Worm (Caenorhabditis elegans) whole organism, late embryonic: ENCODE measurements around the gene ddo-2.

Experiments
- C38D4.7 ChIP-seq: fragments of 200-800 bp; sonication (Bioruptor generic); optimal IDR thresholded peaks from 2 replicates; lab custom pipeline; 2018; ENCODE audit warnings: mild to moderate bottlenecking, missing genetic modification characterization, moderate library complexity, missing compliant biosample characterization
- ama-1 ChIP-seq: fragments of 150-350 bp; optimal IDR thresholded peaks from 2 replicates; lab custom pipeline; 2014
- ceh-14 ChIP-seq: sonication (generic microtip); optimal IDR thresholded peaks from 2 replicates; lab custom pipeline; 2016; ENCODE audit warnings: missing genotype, missing genetic modification characterization, missing compliant biosample characterization
- ceh-18 ChIP-seq: sonication (generic microtip); optimal IDR thresholded peaks from 2 replicates; lab custom pipeline; 2016; ENCODE audit warnings: missing genetic modification characterization, missing compliant biosample characterization
- ceh-19 ChIP-seq: fragments of 200-800 bp; sonication (Bioruptor generic); optimal IDR thresholded peaks from 2 replicates; lab custom pipeline; 2018; ENCODE audit warnings: mild to moderate bottlenecking, missing genetic modification characterization, missing compliant biosample characterization
- ceh-22 ChIP-seq: sonication (generic microtip); optimal IDR thresholded peaks from 2 replicates; lab custom pipeline; 2017; ENCODE audit warnings: missing biosample characterization, missing genetic modification characterization
- ceh-30 ChIP-seq: fragments of 150-350 bp; optimal IDR thresholded peaks from 2 replicates; lab custom pipeline; 2014; ENCODE audit warnings: missing biosample characterization, missing genetic modification characterization
- ceh-31 ChIP-seq: sonication (generic microtip); optimal IDR thresholded peaks from 2 replicates; lab custom pipeline; 2016; ENCODE audit warnings: missing genetic modification characterization, missing compliant biosample characterization
- che-1 ChIP-seq: sonication (generic microtip); optimal IDR thresholded peaks from 2 replicates; lab custom pipeline; 2016; ENCODE audit warnings: mild to moderate bottlenecking, missing genetic modification characterization, missing compliant biosample characterization
- elt-4 ChIP-seq: sonication (generic microtip); optimal IDR thresholded peaks from 2 replicates; lab custom pipeline; 2016; ENCODE audit warnings: missing genetic modification characterization, missing compliant biosample characterization
- fax-1 ChIP-seq: sonication (generic microtip); optimal IDR thresholded peaks from 2 replicates; lab custom pipeline; 2016; ENCODE audit warnings: missing genotype, missing genetic modification characterization, missing compliant biosample characterization
- fkh-10 ChIP-seq: fragments of 150-350 bp; optimal IDR thresholded peaks from 2 replicates; lab custom pipeline; 2014; ENCODE audit warnings: missing biosample characterization, missing genetic modification reagents, missing genetic modification characterization
- fkh-6 ChIP-seq: sonication (generic microtip); optimal IDR thresholded peaks from 2 replicates; lab custom pipeline; 2016; ENCODE audit warnings: missing genetic modification characterization, missing compliant biosample characterization
- gmeb-2 ChIP-seq: sonication (generic microtip); optimal IDR thresholded peaks from 2 replicates; lab custom pipeline; 2016; ENCODE audit warnings: missing genetic modification characterization, inconsistent platforms, missing compliant biosample characterization
- hlh-13 ChIP-seq: fragments of 200-800 bp; sonication (Bioruptor generic); optimal IDR thresholded peaks from 2 replicates; lab custom pipeline; 2018; ENCODE audit warnings: mild to moderate bottlenecking, missing genetic modification characterization, missing compliant biosample characterization
- hlh-15 ChIP-seq: sonication (generic microtip); optimal IDR thresholded peaks from 2 replicates; lab custom pipeline; 2016; ENCODE audit warnings: missing genetic modification characterization, missing compliant biosample characterization
- hlh-8 ChIP-seq: sonication (generic microtip); optimal IDR thresholded peaks from 2 replicates; lab custom pipeline; 2016; ENCODE audit warnings: missing genotype, missing genetic modification characterization, missing compliant biosample characterization
- lin-11 ChIP-seq: fragments of 200-800 bp; sonication (Bioruptor generic); optimal IDR thresholded peaks from 2 replicates; lab custom pipeline; 2018; ENCODE audit warnings: mild to moderate bottlenecking, missing genetic modification characterization, missing compliant biosample characterization
- madf-2 ChIP-seq: sonication (generic microtip); optimal IDR thresholded peaks from 2 replicates; lab custom pipeline; 2017; ENCODE audit warnings: missing genetic modification characterization, missing compliant biosample characterization
- mec-3 ChIP-seq: sonication (generic microtip); optimal IDR thresholded peaks from 2 replicates; lab custom pipeline; 2016; ENCODE audit warnings: borderline replicate concordance, missing genetic modification characterization, missing compliant biosample characterization
- nfya-1 ChIP-seq: sonication (generic microtip); optimal IDR thresholded peaks from 2 replicates; lab custom pipeline; 2017; ENCODE audit warnings: missing genetic modification characterization, mild to moderate bottlenecking, missing compliant biosample characterization, antibody characterized with exemption, moderate library complexity
- nhr-11 ChIP-seq: fragments of 150-350 bp; optimal IDR thresholded peaks from 2 replicates; lab custom pipeline; 2014; ENCODE audit warnings: missing biosample characterization, missing genetic modification characterization
- nhr-232 ChIP-seq: sonication (generic microtip); optimal IDR thresholded peaks from 2 replicates; lab custom pipeline; 2016; ENCODE audit warnings: missing genetic modification characterization, missing compliant biosample characterization
- pax-1 ChIP-seq: fragments of 150-350 bp; optimal IDR thresholded peaks from 2 replicates; lab custom pipeline; 2014; ENCODE audit warnings: missing biosample characterization, missing genetic modification characterization
- pha-2 ChIP-seq: sonication (generic microtip); optimal IDR thresholded peaks from 2 replicates; lab custom pipeline; 2017; ENCODE audit warnings: mild to moderate bottlenecking, missing genetic modification characterization, missing compliant biosample characterization
- pha-4 ChIP-seq: fragments of 150-350 bp; optimal IDR thresholded peaks from 2 replicates; lab custom pipeline; 2018; ENCODE audit warnings: missing biosample characterization, missing genetic modification reagents, missing genetic modification characterization
- pqm-1 ChIP-seq: sonication (generic microtip); optimal IDR thresholded peaks from 2 replicates; lab custom pipeline; 2016; ENCODE audit warnings: missing genetic modification characterization, missing compliant biosample characterization
- rnt-1 ChIP-seq: sonication (generic microtip); optimal IDR thresholded peaks from 2 replicates; lab custom pipeline; 2016; ENCODE audit warnings: missing genetic modification characterization, missing compliant biosample characterization
- tbx-2 ChIP-seq: sonication (generic microtip); optimal IDR thresholded peaks from 2 replicates; lab custom pipeline; 2016; ENCODE audit warnings: missing genetic modification characterization, missing compliant biosample characterization
- tbx-7 ChIP-seq: sonication (generic microtip); optimal IDR thresholded peaks from 2 replicates; lab custom pipeline; 2016; ENCODE audit warnings: missing genotype, missing genetic modification characterization, missing compliant biosample characterization
- ttx-3 ChIP-seq: sonication (generic microtip); optimal IDR thresholded peaks from 2 replicates; lab custom pipeline; 2016; ENCODE audit warnings: missing genetic modification reagents, missing genetic modification characterization, missing compliant biosample characterization
- unc-55 ChIP-seq: sonication (generic microtip); optimal IDR thresholded peaks from 2 replicates; lab custom pipeline; 2017; ENCODE audit warnings: missing biosample characterization, missing genetic modification reagents, missing genetic modification characterization
- zip-5 ChIP-seq: sonication (generic microtip); optimal IDR thresholded peaks from 2 replicates; lab custom pipeline; 2016; ENCODE audit warnings: missing genetic modification characterization, missing compliant biosample characterization

ddo-2 gene

DNA sequence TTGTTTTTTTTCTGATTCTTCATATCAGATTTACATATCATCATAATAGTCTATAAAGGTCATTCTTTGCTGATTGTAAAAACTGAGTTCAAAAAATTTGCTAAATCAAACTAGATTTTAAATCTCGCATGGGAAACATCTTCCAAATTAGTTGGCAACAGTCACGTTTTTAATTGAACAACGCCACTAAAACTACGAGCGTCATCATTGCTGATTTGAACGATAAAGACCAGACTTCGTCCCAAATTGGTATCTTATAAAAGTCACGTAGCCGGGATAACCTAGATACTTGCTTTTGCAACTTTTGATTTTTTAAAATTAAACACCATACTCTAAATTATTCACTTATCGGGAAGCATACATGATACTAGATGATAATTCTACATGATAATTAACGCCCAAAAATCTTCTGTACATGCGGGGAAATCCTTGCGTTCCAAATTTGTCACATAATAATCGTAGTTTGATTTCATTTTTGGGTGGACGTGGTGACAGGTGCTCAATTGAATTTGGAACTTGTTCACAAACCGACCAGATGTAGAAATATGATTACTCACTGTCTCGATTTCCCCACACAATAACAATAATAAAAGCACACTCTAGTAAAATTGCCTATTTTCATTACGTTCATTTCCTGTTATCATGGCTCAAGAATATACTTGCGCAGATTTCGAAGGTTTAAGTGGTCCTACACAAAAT, 18.3 kb downstream of the ddo-2 start, which contains the start of gene srw-67:
Gene srw-67, plus strand, starts transcription at position 643 of the 699 bp plus-strand sequence.
- no peak for TF ChIP-seq che-1 (tag; lab: Kevin White, UChicago)

ce11 chrV:7416569-7416968, 18.9 kb downstream of the ddo-2 start:
- TF ChIP-seq lin-11 (tag; lab: Kevin White, UChicago), result no peak
- TF ChIP-seq tbx-2 (tag; lab: Kevin White, UChicago), result no peak

DNA sequence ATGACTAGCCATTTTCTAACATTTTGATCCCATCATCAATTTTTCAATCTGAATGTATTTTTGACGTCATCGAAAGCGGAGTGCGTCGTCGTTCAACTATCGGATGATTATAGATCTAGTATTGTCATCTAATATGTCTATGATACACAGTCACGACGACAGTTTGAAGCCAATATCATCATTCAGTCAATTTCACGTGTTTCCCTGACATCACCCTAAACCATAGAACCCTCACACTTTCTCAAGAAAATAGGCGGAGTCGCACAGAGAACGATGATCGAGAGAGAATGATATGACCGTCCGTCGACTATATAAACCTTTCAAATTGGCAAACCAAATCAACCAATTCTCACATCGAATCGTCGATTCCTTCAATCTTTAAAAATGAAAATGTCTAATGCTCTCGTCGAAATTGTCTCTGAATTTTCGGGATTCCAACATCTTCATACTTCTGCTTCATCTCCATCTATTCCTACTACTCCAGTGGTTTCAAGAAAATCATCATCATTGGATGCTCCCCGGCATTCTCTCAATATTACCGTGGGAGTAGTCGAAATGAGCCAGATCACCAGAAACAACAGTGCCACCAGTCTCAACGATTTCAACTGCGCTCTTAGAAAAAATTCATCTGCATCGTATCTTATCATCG, 19.6 kb downstream of the ddo-2 start, which contains the start of gene F18E3.13:
Gene F18E3.13, plus strand, starts transcription at position 385 of the 649 bp plus-strand sequence.
- no peak for TF ChIP-seq C38D4.7 (GFP tag; lab: Kevin White, UChicago)
- no peak for TF ChIP-seq pax-1 (tag; lab: Kevin White, UChicago)
- no peak for TF ChIP-seq hlh-8 (tag; lab: Kevin White, UChicago)
- no peak for TF ChIP-seq ceh-31 (tag; lab: Kevin White, UChicago)
- no peak for TF ChIP-seq hlh-15 (tag; lab: Kevin White, UChicago)
- no peak for TF ChIP-seq ttx-3 (tag; lab: Kevin White, UChicago)
- no peak for TF ChIP-seq unc-55
- no peak for TF ChIP-seq fax-1 (tag; lab: Kevin White, UChicago)
- TF ChIP-seq pqm-1 (tag; lab: Kevin White, UChicago), result no peak
- no peak for TF ChIP-seq lin-11 (tag; lab: Kevin White, UChicago)
- TF ChIP-seq ceh-14 (tag; lab: Kevin White, UChicago), result no peak
- TF ChIP-seq ama-1 (lab: Kevin White, UChicago), result no peak
- no peak for TF ChIP-seq hlh-13 (GFP tag; lab: Kevin White, UChicago)
- TF ChIP-seq madf-2 (tag; lab: Kevin White, UChicago), result no peak
- no peak for TF ChIP-seq gmeb-2 (tag; lab: Kevin White, UChicago)
- TF ChIP-seq ceh-22, result no peak
- TF ChIP-seq mec-3 (tag; lab: Kevin White, UChicago), result no peak
- TF ChIP-seq fkh-10 (GFP tag; lab: Kevin White, UChicago), result no peak
- no peak for TF ChIP-seq fkh-6 (tag; lab: Kevin White, UChicago)

ce11 chrV:7414909-7415308, 20.6 kb downstream of the ddo-2 start, which contains the start of gene F18E3.12:
TSS of gene F18E3.12 (plus strand) at chrV:7414985.
- no peak for TF ChIP-seq nhr-232 (tag; lab: Kevin White, UChicago)
- TF ChIP-seq fax-1 (tag; lab: Kevin White, UChicago), result no peak
- TF ChIP-seq unc-55, result no peak
- no peak for TF ChIP-seq nfya-1 (tag; lab: Kevin White, UChicago)
- no peak for TF ChIP-seq ceh-14 (tag; lab: Kevin White, UChicago)
- TF ChIP-seq pha-4 (tag; lab: Kevin White, UChicago), result no peak
- no peak for TF ChIP-seq nhr-11 (tag; lab: Kevin White, UChicago)
- TF ChIP-seq pqm-1 (tag; lab: Kevin White, UChicago), result no peak
- TF ChIP-seq ceh-18, result no peak
- TF ChIP-seq pha-2 (tag; lab: Kevin White, UChicago), result no peak
- no peak for TF ChIP-seq tbx-7 (tag; lab: Kevin White, UChicago)
- TF ChIP-seq rnt-1, result no peak
- no peak for TF ChIP-seq elt-4 (tag; lab: Kevin White, UChicago)
- TF ChIP-seq, all 69 proteins: peak for 0

DNA sequence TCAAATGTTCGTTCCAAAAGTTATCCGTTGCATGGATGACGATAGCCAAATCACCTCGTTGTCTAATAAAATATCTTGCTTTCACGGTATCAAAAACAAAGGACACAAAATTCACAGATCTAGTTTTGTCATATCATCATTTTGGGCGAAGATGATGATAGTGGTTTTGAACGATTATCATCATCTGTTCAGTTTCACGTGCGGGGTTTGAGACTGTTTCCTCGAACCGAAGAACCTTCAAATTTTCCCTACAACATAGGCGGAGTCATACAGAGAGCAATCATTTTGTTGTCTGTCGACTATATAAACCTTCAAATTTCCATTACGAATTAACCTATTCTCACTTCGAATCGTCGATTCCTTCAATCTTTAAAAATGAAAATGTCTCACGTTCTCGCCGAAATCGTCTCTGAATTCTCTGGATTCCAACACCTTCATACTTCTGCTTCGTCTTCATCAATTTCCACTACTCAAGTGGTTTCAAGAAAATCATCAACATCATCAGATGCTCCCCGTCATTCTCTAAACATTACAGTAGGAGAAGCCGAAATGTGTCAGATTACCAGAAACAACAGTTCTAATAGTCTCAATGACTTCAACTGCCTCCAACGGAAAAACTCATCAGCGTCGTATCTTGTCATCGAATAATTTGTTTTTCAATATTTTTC, 22.3 kb downstream of the ddo-2 start, which contains the start of gene F18E3.11:
Gene F18E3.11, plus strand, starts transcription at position 376 of the 668 bp plus-strand sequence.
- TF ChIP-seq unc-55 (no peak), hlh-13 (GFP tag; lab: Kevin White, UChicago) (no peak), ceh-19 (GFP tag; lab: Kevin White, UChicago) (no peak), zip-5 (tag; lab: Kevin White, UChicago) (no peak), nhr-11 (tag; lab: Kevin White, UChicago) (no peak), ceh-30 (tag; lab: Kevin White, UChicago) (no peak)
